Worm (Caenorhabditis elegans): Measurements from ENCODE around the gene C01G10.10.

C01G10.10 gene

DNA sequence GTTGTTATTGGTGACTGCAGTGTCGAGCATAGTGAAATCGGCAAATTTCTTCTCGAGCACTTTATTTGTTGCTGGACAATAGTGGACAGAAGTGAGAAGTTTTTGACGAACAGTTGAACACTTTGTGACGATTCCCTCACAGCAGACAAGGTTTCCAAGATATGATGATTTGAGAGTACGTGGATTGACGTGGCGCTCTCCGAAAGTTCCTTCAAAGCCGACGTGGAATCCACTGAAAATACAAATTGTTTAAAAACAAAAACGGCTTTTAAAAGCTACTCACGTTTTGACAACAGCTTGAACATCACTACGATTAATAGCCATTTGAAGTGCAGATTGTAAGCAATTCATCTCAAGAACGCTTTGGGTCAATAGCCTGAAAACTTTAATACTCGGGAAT lies 23.3 kb downstream of the C01G10.10 start:
- TF ChIP-seq F13H6.1 (tag; optimal IDR thresholded peaks at IDR 0.05) (no peak), nhr-21 (tag; optimal IDR thresholded peaks at IDR 0.05) (no peak), lsy-2 (tag; optimal IDR thresholded peaks at IDR 0.05) (no peak), nhr-11 (tag; optimal IDR thresholded peaks at IDR 0.05) (no peak), fos-1 (tag; optimal IDR thresholded peaks at IDR 0.05) (no peak), ztf-4 (tag; optimal IDR thresholded peaks at IDR 0.05) (no peak), snpc-4 (tag; optimal IDR thresholded peaks at IDR 0.05) (no peak), nhr-10 (tag; optimal IDR thresholded peaks at IDR 0.05) (no peak), dmd-4 (tag; optimal IDR thresholded peaks at IDR 0.05) (no peak), sma-9 (GFP tag; optimal IDR thresholded peaks at IDR 0.05) (no peak), sma-9 (tag; optimal IDR thresholded peaks at IDR 0.05) (no peak), Y55F3AM.14 (GFP tag; optimal IDR thresholded peaks at IDR 0.05) (no peak), ceh-82 (tag; optimal IDR thresholded peaks at IDR 0.05) (no peak), aly-2 (tag; optimal IDR thresholded peaks at IDR 0.05) (no peak), nhr-129 (tag; optimal IDR thresholded peaks at IDR 0.05) (no peak)

DNA sequence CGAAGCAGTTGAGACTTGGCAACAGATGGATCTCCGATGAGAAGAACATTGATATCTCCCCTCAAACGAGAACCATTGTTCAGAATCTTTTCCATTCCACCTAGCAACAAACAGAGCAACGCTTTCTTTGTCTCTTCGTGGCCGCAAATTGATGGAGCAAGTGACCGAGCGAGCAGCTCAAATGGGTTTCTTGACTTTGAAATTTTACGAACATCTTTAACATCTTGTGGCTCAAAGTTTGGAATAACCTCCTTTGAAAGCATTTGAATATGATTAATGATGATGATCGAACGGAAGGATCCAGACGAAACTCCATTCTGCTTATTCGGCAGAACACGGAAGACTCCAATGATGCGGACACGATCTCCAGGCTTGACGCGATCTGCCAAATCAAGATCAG lies 23.8 kb downstream of the C01G10.10 start:
- TF ChIP-seq ceh-16 (tag; optimal IDR thresholded peaks at IDR 0.05) = no peak
- no peak for TF ChIP-seq fos-1 (tag; optimal IDR thresholded peaks at IDR 0.05)
- no peak for TF ChIP-seq sma-9 (GFP tag; optimal IDR thresholded peaks at IDR 0.05)
- no peak for TF ChIP-seq sma-9 (tag; optimal IDR thresholded peaks at IDR 0.05)
- no peak for TF ChIP-seq unc-55 (GFP tag; optimal IDR thresholded peaks at IDR 0.05)
- TF ChIP-seq nhr-25 (tag; optimal IDR thresholded peaks at IDR 0.05) = no peak
- no peak for TF ChIP-seq lin-11 (tag; optimal IDR thresholded peaks at IDR 0.05)
- TF ChIP-seq peb-1 (tag; optimal IDR thresholded peaks at IDR 0.05) = no peak
- TF ChIP-seq mbf-1 (tag; optimal IDR thresholded peaks at IDR 0.05) = no peak
- no peak for TF ChIP-seq nhr-10 (tag; optimal IDR thresholded peaks at IDR 0.05)
- no peak for TF ChIP-seq zag-1 (tag; optimal IDR thresholded peaks at IDR 0.05)
- no peak for TF ChIP-seq sem-4 (tag; optimal IDR thresholded peaks at IDR 0.05)
- no peak for TF ChIP-seq nhr-129 (tag; optimal IDR thresholded peaks at IDR 0.05)
- no peak for TF ChIP-seq ztf-11 (tag; optimal IDR thresholded peaks at IDR 0.05)
- no peak for TF ChIP-seq nhr-77 (tag; optimal IDR thresholded peaks at IDR 0.05)

DNA sequence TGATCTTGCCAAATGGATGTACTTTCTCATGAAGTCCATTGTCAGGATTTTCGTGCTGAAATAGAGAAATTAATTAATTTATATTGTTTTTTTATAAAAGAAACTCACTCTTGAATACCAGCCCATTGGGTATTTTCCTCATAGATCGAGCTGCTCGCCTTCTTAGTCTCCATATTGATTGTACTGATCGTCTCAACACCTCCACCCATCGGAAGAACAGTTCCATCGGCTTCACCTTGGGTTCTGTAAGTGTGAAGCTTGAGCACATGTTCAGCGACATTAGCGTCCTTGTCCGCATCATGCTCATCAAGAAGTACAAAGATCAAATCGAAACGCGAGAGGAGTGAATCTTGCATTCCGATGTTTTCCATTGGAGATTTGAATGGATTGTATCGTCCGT lies 24.5 kb downstream of the C01G10.10 start:
- TF ChIP-seq blmp-1 (tag; optimal IDR thresholded peaks at IDR 0.05; ENCODE audit: insufficient read depth) (no peak), lsy-2 (tag; optimal IDR thresholded peaks at IDR 0.05) (no peak), ZK546.5 (tag; optimal IDR thresholded peaks at IDR 0.05) (no peak), zag-1 (tag; optimal IDR thresholded peaks at IDR 0.05) (no peak), mdl-1 (tag; optimal IDR thresholded peaks at IDR 0.05) (no peak), F13H6.1 (tag; optimal IDR thresholded peaks at IDR 0.05) (no peak), ztf-1 (GFP tag; conservative IDR thresholded peaks at IDR 0.05) (no peak), ceh-82 (tag; optimal IDR thresholded peaks at IDR 0.05) (no peak)

DNA sequence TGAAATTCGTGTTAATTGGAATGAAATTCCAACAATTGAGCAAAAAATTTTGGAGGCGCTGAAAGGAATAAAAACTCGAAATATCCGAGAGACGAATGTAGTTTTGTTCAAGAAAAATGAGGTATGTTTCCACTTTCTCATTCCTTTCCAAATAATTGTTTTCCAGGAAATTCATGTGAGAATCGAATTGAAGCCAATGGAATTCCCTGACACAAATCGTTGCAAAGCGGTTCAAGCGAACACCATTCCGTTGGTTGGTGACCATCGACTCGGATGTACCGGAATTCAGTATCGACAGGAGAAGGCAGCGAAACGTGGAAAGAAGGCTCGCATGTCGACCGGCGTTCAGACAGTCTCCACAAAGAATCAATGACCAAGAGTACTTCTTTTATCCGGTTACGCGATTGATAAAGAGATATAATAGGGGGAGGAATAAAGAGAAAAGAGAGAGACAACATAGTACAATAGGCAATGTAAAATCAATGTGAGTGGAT lies 25.8 kb downstream of the C01G10.10 start:
- TF ChIP-seq nhr-237 (tag; optimal IDR thresholded peaks at IDR 0.05) (no peak), zag-1 (tag; optimal IDR thresholded peaks at IDR 0.05) (no peak), ztf-1 (GFP tag; conservative IDR thresholded peaks at IDR 0.05) (no peak), ztf-11 (tag; optimal IDR thresholded peaks at IDR 0.05) (no peak), unc-62 (GFP tag; optimal IDR thresholded peaks at IDR 0.05) (no peak), ama-1 (optimal IDR thresholded peaks at IDR 0.05) (no peak), sma-3 (GFP tag; optimal IDR thresholded peaks at IDR 0.05) (no peak), elt-3 (tag; optimal IDR thresholded peaks at IDR 0.05) (no peak), alr-1 (tag; optimal IDR thresholded peaks at IDR 0.05) (no peak)

DNA sequence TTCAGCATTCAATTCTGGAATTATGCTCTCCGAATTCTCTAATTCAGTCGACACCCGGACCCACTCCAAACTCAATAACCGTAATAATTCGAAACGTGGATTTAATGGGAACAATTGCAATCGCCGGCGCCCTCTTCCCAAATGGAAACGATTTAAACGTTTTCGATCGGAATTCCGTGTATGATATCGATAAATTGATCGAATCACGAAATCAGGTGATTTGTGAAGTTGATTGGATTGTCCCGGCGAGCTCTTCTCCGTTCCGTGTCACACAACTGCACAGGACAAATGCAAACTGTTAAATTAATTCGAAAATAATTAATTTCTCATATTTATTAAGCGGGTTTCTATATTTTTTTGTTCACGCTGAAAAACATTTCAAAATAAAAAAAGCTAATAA lies 26.4 kb downstream of the C01G10.10 start, which contains the start of gene C25D7.16:
C25D7.16 (plus strand) TSS at position 301 of the 400 bp plus-strand sequence.
- TF ChIP-seq mbf-1 (tag; optimal IDR thresholded peaks at IDR 0.05) (no peak), egl-27 (tag; optimal IDR thresholded peaks at IDR 0.05) (no peak), gmeb-1 (tag; optimal IDR thresholded peaks at IDR 0.05) (no peak), nhr-21 (tag; optimal IDR thresholded peaks at IDR 0.05) (no peak), Y55F3AM.14 (GFP tag; optimal IDR thresholded peaks at IDR 0.05) (no peak)
